Worm (Caenorhabditis elegans) whole organism, L3 larva: Measurements from ENCODE around the gene num-1.

Experiments
- jun-1 ChIP-seq: fragments of 150-350 bp; optimal IDR thresholded peaks from 2 replicates; lab custom pipeline; 2014; ENCODE audit warnings: missing biosample characterization, missing genetic modification reagents, missing genetic modification characterization
- zag-1 ChIP-seq: fragments of 150-350 bp; optimal IDR thresholded peaks from 2 replicates; lab custom pipeline; 2014; ENCODE audit warnings: missing biosample characterization, missing genetic modification characterization

DNA sequence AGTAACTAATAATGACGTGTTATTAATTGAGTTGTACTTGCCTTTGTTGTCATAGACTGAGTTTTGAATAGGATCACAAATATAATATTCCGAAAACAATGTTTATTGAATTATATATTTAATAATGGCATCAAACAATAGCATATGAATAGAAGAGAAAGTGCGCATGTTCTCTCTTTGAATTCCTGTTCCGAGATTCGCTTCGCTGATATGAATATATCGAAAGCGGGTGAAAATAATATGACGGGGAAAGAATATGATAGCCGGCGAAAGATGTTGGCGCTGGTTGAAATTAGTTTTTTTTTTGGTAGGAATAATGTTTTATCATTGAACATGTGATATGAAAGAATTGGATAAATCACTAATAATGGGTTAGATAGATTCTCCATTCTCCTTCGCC lies 9.6 kb upstream of the num-1 start, which contains the start of gene T03D8.6:
- TF ChIP-seq jun-1 (tag; lab: Kevin White, UChicago), result no peak
- no peak for TF ChIP-seq zag-1
